Fruit fly (Drosophila melanogaster) whole organism, pupa: ENCODE measurements around the gene Fer1.

Experiments
- CG10348 ChIP-seq: fragments of 200-800 bp; sonication (Bioruptor generic); IDR thresholded peaks from 2 replicates; pipeline ENCODE4 v1.3.6; 2022; ENCODE audit warnings: missing biosample characterization, missing genetic modification characterization
- CG12605 ChIP-seq: fragments of 200-800 bp; sonication (Bioruptor generic); IDR thresholded peaks from 2 replicates; pipeline ENCODE4 v1.3.6; 2022; ENCODE audit warnings: missing biosample characterization, missing genetic modification characterization
- CG14655 ChIP-seq: fragments of 200-800 bp; sonication (Bioruptor generic); optimal IDR thresholded peaks from 3 replicates; lab custom pipeline; 2017; ENCODE audit warnings: mild to moderate bottlenecking, missing biosample characterization, missing genetic modification reagents, missing genetic modification characterization
- CG15710 ChIP-seq: fragments of 200-800 bp; sonication (Bioruptor generic); optimal IDR thresholded peaks from 2 replicates; lab custom pipeline; 2018; ENCODE audit warnings: missing biosample characterization, mild to moderate bottlenecking, missing genetic modification characterization, moderate library complexity
- CG17806 ChIP-seq: fragments of 200-800 bp; sonication (Bioruptor generic); optimal IDR thresholded peaks from 2 replicates; lab custom pipeline; 2018; ENCODE audit warnings: missing biosample characterization, mild to moderate bottlenecking, missing genetic modification characterization, moderate library complexity
- CG34367 ChIP-seq: fragments of 200-800 bp; sonication (Bioruptor generic); optimal IDR thresholded peaks from 2 replicates; lab custom pipeline; 2018; ENCODE audit warnings: missing biosample characterization, mild to moderate bottlenecking, missing genetic modification characterization
- CG8301 ChIP-seq: fragments of 200-800 bp; sonication (Bioruptor generic); optimal IDR thresholded peaks from 2 replicates; lab custom pipeline; 2018; ENCODE audit warnings: missing biosample characterization, mild to moderate bottlenecking, missing genetic modification characterization
- CG9948 ChIP-seq: fragments of 200-800 bp; sonication (Bioruptor generic); optimal IDR thresholded peaks from 2 replicates; lab custom pipeline; 2018; ENCODE audit warnings: missing biosample characterization, mild to moderate bottlenecking, missing genetic modification characterization, moderate library complexity
- D1 ChIP-seq: fragments of 200-800 bp; sonication (Bioruptor generic); optimal IDR thresholded peaks from 2 replicates; lab custom pipeline; 2018; ENCODE audit warnings: missing biosample characterization, mild to moderate bottlenecking, missing genetic modification characterization, moderate library complexity
- EcR ChIP-seq: fragments of 200-800 bp; sonication (Bioruptor generic); optimal IDR thresholded peaks from 3 replicates; lab custom pipeline; 2019; ENCODE audit warnings: missing biosample characterization, missing genetic modification characterization, mild to moderate bottlenecking, moderate library complexity, missing genetic modification reagents
- Ets98B ChIP-seq: fragments of 200-800 bp; sonication (Bioruptor generic); IDR thresholded peaks from 2 replicates; pipeline ENCODE4 v1.3.6; 2022; ENCODE audit warnings: missing biosample characterization, missing genetic modification characterization

DNA sequence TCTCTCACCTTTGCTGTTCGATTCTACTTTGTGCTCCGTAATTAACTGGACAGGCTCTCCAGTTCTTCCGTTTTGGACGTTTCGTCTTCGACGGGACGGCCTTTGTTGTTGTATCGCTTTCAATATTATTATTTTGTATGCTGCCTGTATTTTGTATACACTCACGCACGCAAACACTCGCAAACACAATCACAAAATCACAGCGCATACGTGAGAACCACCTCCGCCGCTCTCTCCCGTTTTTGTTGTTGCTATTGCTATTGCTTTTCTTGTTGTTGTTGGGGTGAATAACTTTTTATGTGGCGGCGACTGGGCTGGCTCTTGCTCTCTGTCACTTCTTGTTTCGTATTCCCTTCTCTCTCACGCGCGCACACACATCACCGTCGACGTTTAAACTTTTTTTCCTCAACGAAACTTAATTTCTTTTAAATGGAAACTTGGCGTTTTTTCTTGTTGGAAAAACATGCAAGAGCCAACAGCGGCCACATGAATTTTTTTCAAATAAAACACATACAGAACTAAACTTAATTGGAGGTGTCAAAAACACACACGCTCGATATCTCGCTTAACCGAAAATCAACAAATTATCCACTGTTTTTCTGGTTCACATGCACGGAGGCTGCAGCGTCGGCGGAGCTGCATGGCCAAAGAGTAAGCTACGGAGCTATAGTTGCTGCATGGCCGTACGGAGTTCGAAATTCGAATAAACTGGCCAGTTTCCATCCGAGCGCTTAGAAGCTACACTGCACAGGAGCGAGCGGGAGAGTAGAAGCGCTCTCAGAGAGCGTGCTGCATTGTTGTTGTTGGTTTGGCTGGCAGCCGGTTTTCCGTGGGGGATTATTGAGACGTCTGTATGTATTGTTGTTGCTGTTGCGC is 28.1 kb upstream of the Fer1 start:
- TF ChIP-seq CG17806 (tag; lab: Kevin White, UChicago) = no peak
- TF ChIP-seq EcR (GFP tag; lab: Kevin White, UChicago) = peak; percentile 99
- TF ChIP-seq Ets98B (GFP tag; lab: Robert Waterston, UW) = no peak
- no peak for TF ChIP-seq CG12605 (GFP tag; lab: Robert Waterston, UW)
- no peak for TF ChIP-seq CG8301 (tag; lab: Kevin White, UChicago)
- TF ChIP-seq CG15710 (tag; lab: Kevin White, UChicago) = no peak
- peak; percentile 10 for TF ChIP-seq D1
- TF ChIP-seq CG14655 (GFP tag; lab: Kevin White, UChicago) = peak; percentile 7
- no peak for TF ChIP-seq CG34367 (tag; lab: Kevin White, UChicago)
- peak; percentile 38 for TF ChIP-seq CG9948 (tag; lab: Kevin White, UChicago)
- TF ChIP-seq CG10348 = no peak
